Fruit fly (Drosophila melanogaster) whole organism, embryonic: ENCODE measurements around the gene CG43346.

Source experiments
- CG1024 ChIP-seq: fragments of 200-800 bp; sonication (Bioruptor generic); IDR thresholded peaks from 2 replicates; pipeline ENCODE4 v1.3.6; 2022; ENCODE audit warnings: missing biosample characterization, missing genetic modification characterization
- CG10959 ChIP-seq: fragments of 200-800 bp; sonication (Bioruptor generic); IDR thresholded peaks from 2 replicates; pipeline ENCODE4 v1.3.6; 2022; ENCODE audit warnings: missing biosample characterization, missing genetic modification characterization
- CG12299 ChIP-seq: fragments of 200-800 bp; sonication (Bioruptor generic); optimal IDR thresholded peaks from 2 replicates; lab custom pipeline; 2018; ENCODE audit warnings: missing biosample characterization, mild to moderate bottlenecking, missing genetic modification characterization
- CG13123 ChIP-seq: fragments of 200-800 bp; sonication (Bioruptor generic); optimal IDR thresholded peaks from 2 replicates; lab custom pipeline; 2016; ENCODE audit warnings: missing biosample characterization, missing genetic modification characterization
- CG13624 ChIP-seq: fragments of 200-800 bp; sonication (Bioruptor generic); optimal IDR thresholded peaks from 2 replicates; lab custom pipeline; 2016; ENCODE audit warnings: missing biosample characterization, missing genetic modification characterization
- CG14710 ChIP-seq: fragments of 200-800 bp; sonication (Bioruptor generic); optimal IDR thresholded peaks from 3 replicates; lab custom pipeline; 2019; ENCODE audit warnings: missing biosample characterization, mild to moderate bottlenecking, missing genetic modification characterization, moderate library complexity
- CG15269 ChIP-seq: fragments of 200-800 bp; sonication (Bioruptor generic); optimal IDR thresholded peaks from 2 replicates; lab custom pipeline; 2018; ENCODE audit warnings: missing biosample characterization, mild to moderate bottlenecking, missing genetic modification characterization, moderate library complexity
- CG1792 ChIP-seq: fragments of 200-800 bp; sonication (Bioruptor generic); optimal IDR thresholded peaks from 2 replicates; lab custom pipeline; 2016; ENCODE audit warnings: missing biosample characterization, missing genetic modification characterization
- CG2889 ChIP-seq: fragments of 200-800 bp; sonication (Bioruptor generic); IDR thresholded peaks from 3 replicates; pipeline ENCODE4 v1.3.6; 2022; ENCODE audit warnings: missing biosample characterization, missing genetic modification characterization
- CG5180 ChIP-seq: fragments of 200-800 bp; sonication (Bioruptor generic); optimal IDR thresholded peaks from 3 replicates; lab custom pipeline; 2017; ENCODE audit warnings: missing biosample characterization, missing genetic modification characterization, mild to moderate bottlenecking, moderate library complexity, missing genetic modification reagents
- CG6683 ChIP-seq: fragments of 200-800 bp; sonication (Bioruptor generic); optimal IDR thresholded peaks from 2 replicates; lab custom pipeline; 2017; ENCODE audit warnings: missing biosample characterization, mild to moderate bottlenecking, missing genetic modification characterization, missing genetic modification reagents
- CG8281 ChIP-seq: fragments of 200-800 bp; sonication (Bioruptor generic); optimal IDR thresholded peaks from 2 replicates; lab custom pipeline; 2018; ENCODE audit warnings: missing biosample characterization, mild to moderate bottlenecking, missing genetic modification characterization, moderate library complexity
- Chrac-16 ChIP-seq: fragments of 200-800 bp; sonication (Bioruptor generic); optimal IDR thresholded peaks from 3 replicates; lab custom pipeline; 2016; ENCODE audit warnings: missing biosample characterization, missing genetic modification characterization
- CrebB ChIP-seq: fragments of 200-800 bp; sonication (Bioruptor generic); optimal IDR thresholded peaks from 3 replicates; lab custom pipeline; 2018; ENCODE audit warnings: missing biosample characterization, mild to moderate bottlenecking, missing genetic modification characterization
- D ChIP-seq, 2 experiments: fragments of 200-800 bp in 1 of 2; fragments of >200 bp in 1 of 2; sonication (Bioruptor generic) in 1 of 2; optimal IDR thresholded peaks; 2 replicates in 1 of 2; 3 replicates in 1 of 2; lab custom pipeline; 2017; ENCODE audit warnings: mild to moderate bottlenecking in 1 of 2, missing biosample characterization in 1 of 2, missing genetic modification characterization in 1 of 2, missing genetic modification reagents in 1 of 2
- Dip2 ChIP-seq: fragments of 200-800 bp; sonication (Bioruptor generic); IDR thresholded peaks from 2 replicates; pipeline ENCODE4 v1.3.6; 2022; ENCODE audit warnings: missing biosample characterization, missing genetic modification characterization
- Fer1 ChIP-seq: fragments of 200-800 bp; sonication (Bioruptor generic); optimal IDR thresholded peaks from 2 replicates; lab custom pipeline; 2017; ENCODE audit warnings: missing biosample characterization, mild to moderate bottlenecking, missing genetic modification characterization
- HLH4C ChIP-seq: fragments of 200-800 bp; sonication (Bioruptor generic); IDR thresholded peaks from 3 replicates; pipeline ENCODE4 v1.3.6; 2022; ENCODE audit warnings: missing biosample characterization, missing genetic modification characterization; ENCODE audit not compliant: partially characterized antibody
- HmgZ ChIP-seq: fragments of 200-800 bp; sonication (Bioruptor generic); optimal IDR thresholded peaks from 2 replicates; lab custom pipeline; 2018; ENCODE audit warnings: missing biosample characterization, mild to moderate bottlenecking, missing genetic modification characterization
- Hmx ChIP-seq: fragments of 200-800 bp; sonication (Bioruptor generic); optimal IDR thresholded peaks from 2 replicates; lab custom pipeline; 2016; ENCODE audit warnings: missing biosample characterization, missing genetic modification characterization
- Mad ChIP-seq: fragments of 200-800 bp; sonication (Bioruptor generic); optimal IDR thresholded peaks from 2 replicates; lab custom pipeline; 2016; ENCODE audit warnings: missing biosample characterization, missing genetic modification characterization
- Nf-YA ChIP-seq: fragments of 200-800 bp; sonication (Bioruptor generic); IDR thresholded peaks from 2 replicates; pipeline ENCODE4 v1.3.6; 2022; ENCODE audit warnings: missing biosample characterization, missing genetic modification characterization
- TFAM ChIP-seq: fragments of 200-800 bp; sonication (Bioruptor generic); optimal IDR thresholded peaks from 2 replicates; lab custom pipeline; 2017; ENCODE audit warnings: missing biosample characterization, missing genetic modification characterization, inconsistent platforms
- YL-1 ChIP-seq: fragments of 200-800 bp; sonication (Bioruptor generic); optimal IDR thresholded peaks from 3 replicates; lab custom pipeline; 2017; ENCODE audit warnings: missing biosample characterization, mild to moderate bottlenecking, missing genetic modification characterization
- ac ChIP-seq: fragments of 200-800 bp; sonication (Bioruptor generic); optimal IDR thresholded peaks from 3 replicates; lab custom pipeline; 2017; ENCODE audit warnings: missing biosample characterization, mild to moderate bottlenecking, missing genetic modification characterization
- dysf ChIP-seq: fragments of 200-800 bp; sonication (Bioruptor generic); IDR thresholded peaks from 3 replicates; pipeline ENCODE4 v1.3.6; 2022; ENCODE audit warnings: missing biosample characterization, missing genetic modification characterization
- fd102C ChIP-seq: fragments of 200-800 bp; sonication (Bioruptor generic); optimal IDR thresholded peaks from 2 replicates; lab custom pipeline; 2018; ENCODE audit warnings: missing biosample characterization, mild to moderate bottlenecking, missing genetic modification characterization, moderate library complexity
- gfzf ChIP-seq: fragments of 200-800 bp; sonication (Bioruptor generic); optimal IDR thresholded peaks from 2 replicates; lab custom pipeline; 2016; ENCODE audit warnings: missing biosample characterization, mild to moderate bottlenecking, missing genetic modification characterization, moderate library complexity
- gt ChIP-seq: fragments of 200-800 bp; sonication (Bioruptor generic); IDR thresholded peaks from 2 replicates; pipeline ENCODE4 v1.3.6; 2022; ENCODE audit warnings: missing biosample characterization, missing genetic modification characterization
- ind ChIP-seq: fragments of 200-800 bp; sonication (Bioruptor generic); optimal IDR thresholded peaks from 3 replicates; lab custom pipeline; 2016; ENCODE audit warnings: missing biosample characterization, missing genetic modification characterization
- inv ChIP-seq: fragments of 200-800 bp; sonication (Bioruptor generic); IDR thresholded peaks from 2 replicates; pipeline ENCODE4 v1.3.6; 2022; ENCODE audit warnings: missing biosample characterization, missing genetic modification characterization; ENCODE audit not compliant: partially characterized antibody
- jigr1 ChIP-seq: fragments of 200-800 bp; sonication (Bioruptor generic); IDR thresholded peaks from 3 replicates; pipeline ENCODE4 v1.3.6; 2022; ENCODE audit warnings: missing biosample characterization, missing genetic modification characterization
- jumu ChIP-seq: fragments of 200-800 bp; sonication (Bioruptor generic); optimal IDR thresholded peaks from 3 replicates; lab custom pipeline; 2016; ENCODE audit warnings: missing biosample characterization, missing genetic modification characterization
- luna ChIP-seq: fragments of 200-800 bp; sonication (Bioruptor generic); optimal IDR thresholded peaks from 2 replicates; lab custom pipeline; 2016; ENCODE audit warnings: missing biosample characterization, missing genetic modification characterization
- nmo ChIP-seq: fragments of 200-800 bp; sonication (Bioruptor generic); optimal IDR thresholded peaks from 2 replicates; lab custom pipeline; 2018; ENCODE audit warnings: missing biosample characterization, mild to moderate bottlenecking, missing genetic modification characterization, moderate library complexity
- odd ChIP-seq: fragments of 200-800 bp; sonication (Bioruptor generic); optimal IDR thresholded peaks from 2 replicates; lab custom pipeline; 2017; ENCODE audit warnings: missing biosample characterization, mild to moderate bottlenecking, missing genetic modification characterization
- p53 ChIP-seq: fragments of 200-800 bp; sonication (Bioruptor generic); optimal IDR thresholded peaks from 2 replicates; lab custom pipeline; 2016; ENCODE audit warnings: missing biosample characterization, missing genetic modification characterization
- pb ChIP-seq: fragments of 200-800 bp; sonication (Bioruptor generic); optimal IDR thresholded peaks from 3 replicates; lab custom pipeline; 2016; ENCODE audit warnings: missing biosample characterization, missing genetic modification characterization
- phol ChIP-seq: fragments of 200-800 bp; sonication (Bioruptor generic); optimal IDR thresholded peaks from 3 replicates; lab custom pipeline; 2018; ENCODE audit warnings: missing biosample characterization, mild to moderate bottlenecking, missing genetic modification characterization, moderate library complexity
- pum ChIP-seq: fragments of 200-800 bp; sonication (Bioruptor generic); optimal IDR thresholded peaks from 2 replicates; lab custom pipeline; 2016; ENCODE audit warnings: missing biosample characterization, missing genetic modification characterization
- pzg ChIP-seq: fragments of 200-800 bp; sonication (Bioruptor generic); optimal IDR thresholded peaks from 3 replicates; lab custom pipeline; 2018; ENCODE audit warnings: missing biosample characterization, mild to moderate bottlenecking, missing genetic modification characterization, moderate library complexity
- schlank ChIP-seq: fragments of 200-800 bp; sonication (Bioruptor generic); optimal IDR thresholded peaks from 2 replicates; lab custom pipeline; 2018; ENCODE audit warnings: missing biosample characterization, mild to moderate bottlenecking, missing genetic modification characterization
- sna ChIP-seq: fragments of 200-800 bp; sonication (Bioruptor generic); IDR thresholded peaks from 2 replicates; pipeline ENCODE4 v1.3.6; 2022; ENCODE audit warnings: missing biosample characterization, missing genetic modification characterization; ENCODE audit not compliant: partially characterized antibody
- sr ChIP-seq: fragments of 200-800 bp; sonication (Bioruptor generic); IDR thresholded peaks from 3 replicates; pipeline ENCODE4 v1.3.6; 2022; ENCODE audit warnings: missing biosample characterization, missing genetic modification characterization
- ssp ChIP-seq: fragments of 200-800 bp; sonication (Bioruptor generic); IDR thresholded peaks from 2 replicates; pipeline ENCODE4 v1.3.6; 2022; ENCODE audit warnings: missing biosample characterization, missing genetic modification characterization
- tgo ChIP-seq: fragments of 200-800 bp; sonication (Bioruptor generic); IDR thresholded peaks from 3 replicates; pipeline ENCODE4 v1.3.6; 2022; ENCODE audit warnings: missing biosample characterization, missing genetic modification characterization
- tll ChIP-seq, 2 experiments: fragments of 200-800 bp in 1 of 2; fragments of >200 bp in 1 of 2; sonication (Bioruptor generic) in 1 of 2; optimal IDR thresholded peaks; 2 replicates each; lab custom pipeline; 2017 to 2019; ENCODE audit warnings: missing biosample characterization in 2 of 2, missing genetic modification characterization in 2 of 2, mild to moderate bottlenecking in 1 of 2, moderate library complexity in 1 of 2
- tx ChIP-seq: fragments of 200-800 bp; sonication (Bioruptor generic); optimal IDR thresholded peaks from 2 replicates; lab custom pipeline; 2016; ENCODE audit warnings: missing biosample characterization, missing genetic modification characterization
- yki ChIP-seq: fragments of >200 bp; optimal IDR thresholded peaks from 3 replicates; lab custom pipeline; 2018
- z ChIP-seq: fragments of 200-800 bp; sonication (Bioruptor generic); IDR thresholded peaks from 3 replicates; pipeline ENCODE4 v1.3.6; 2022; ENCODE audit warnings: missing biosample characterization, missing genetic modification characterization
- zfh1 ChIP-seq: fragments of 200-800 bp; sonication (Bioruptor generic); IDR thresholded peaks from 3 replicates; pipeline ENCODE4 v1.3.6; 2022; ENCODE audit warnings: missing biosample characterization, missing genetic modification characterization

CG43346 gene

dm6 chr2L:21149053-21149452 lies 19.3 kb downstream of the CG43346 start (continued):
- peak; percentile 60 for TF ChIP-seq nmo (GFP tag; lab: Kevin White, UChicago)
- TF ChIP-seq zfh1 (GFP tag; lab: Robert Waterston, UW), result 0 out of 3 replicates have a peak, but pooled peaks have one; percentile 43
- 0 out of 2 replicates have a peak, but pooled peaks have one; percentile 24 for TF ChIP-seq inv (GFP tag; lab: Robert Waterston, UW)
- TF ChIP-seq pb, result no peak
- no peak for TF ChIP-seq CG2889
- TF ChIP-seq jumu (GFP tag; lab: Kevin White, UChicago), result no peak
- TF ChIP-seq CG1792, result no peak
- no peak for TF ChIP-seq gt
- TF ChIP-seq Nf-YA (GFP tag; lab: Robert Waterston, UW), result no peak; the same call in 1 of the 2 replicates
- peak; percentile 70 for TF ChIP-seq CG15269 (tag; lab: Kevin White, UChicago)
- TF ChIP-seq ind (GFP tag; lab: Kevin White, UChicago), result peak; percentile 33
- peak; percentile 42 for TF ChIP-seq Fer1 (GFP tag; lab: Kevin White, UChicago)
- TF ChIP-seq schlank (tag; lab: Kevin White, UChicago), result no peak
- TF ChIP-seq D (optimal IDR thresholded peaks at IDR 0.05; lab: Kevin White, UChicago), result no peak
- TF ChIP-seq D (GFP tag; optimal IDR thresholded peaks at IDR 0.05; lab: Kevin White, UChicago), result no peak
- TF ChIP-seq Chrac-16 (GFP tag; lab: Kevin White, UChicago), result peak; percentile 1
- no peak for TF ChIP-seq tll (GFP tag; optimal IDR thresholded peaks at IDR 0.05; lab: Kevin White, UChicago)
- TF ChIP-seq HmgZ (tag; lab: Kevin White, UChicago), result peak; percentile 50
- TF ChIP-seq TFAM (GFP tag; lab: Kevin White, UChicago), result no peak
- TF ChIP-seq ssp (GFP tag; lab: Robert Waterston, UW), result peak; percentile 53
- no peak for TF ChIP-seq YL-1
- TF ChIP-seq odd (GFP tag; lab: Kevin White, UChicago), result no peak
- TF ChIP-seq CG14710 (tag; lab: Kevin White, UChicago), result peak; percentile 57
- TF ChIP-seq HLH4C, result peak; percentile 76
- TF ChIP-seq Hmx, result no peak
- TF ChIP-seq ac (GFP tag; lab: Kevin White, UChicago), result no peak
- no peak for TF ChIP-seq p53 (GFP tag; lab: Kevin White, UChicago)
- TF ChIP-seq tx (GFP tag; lab: Kevin White, UChicago), result no peak
- TF ChIP-seq yki, result no peak
- no peak for TF ChIP-seq sr
- TF ChIP-seq CG13123, result peak; percentile 9
- peak; percentile 71 for TF ChIP-seq pzg (GFP tag; lab: Kevin White, UChicago)
- no peak for TF ChIP-seq CrebB (tag; lab: Kevin White, UChicago)
- TF ChIP-seq CG10959, result no peak
- TF ChIP-seq phol, result peak; percentile 55
- TF ChIP-seq luna (GFP tag; lab: Kevin White, UChicago), result no peak
- TF ChIP-seq jigr1 (GFP tag; lab: Robert Waterston, UW), result no peak
- TF ChIP-seq gfzf (GFP tag; lab: Kevin White, UChicago), result no peak
- TF ChIP-seq CG5180 (GFP tag; lab: Kevin White, UChicago), result no peak
- peak; percentile 42; the same call in 1 of the 3 replicates for TF ChIP-seq tgo (GFP tag; lab: Robert Waterston, UW)
- no peak for TF ChIP-seq CG8281
- peak; percentile 33 for TF ChIP-seq CG12299
- TF ChIP-seq Mad (GFP tag; lab: Kevin White, UChicago), result no peak
- no peak for TF ChIP-seq CG6683
- peak; percentile 73 for TF ChIP-seq dysf (GFP tag; lab: Robert Waterston, UW)
- no peak for TF ChIP-seq z (GFP tag; lab: Robert Waterston, UW)
- TF ChIP-seq pum (GFP tag; lab: Kevin White, UChicago), result peak; percentile 12
- no peak for TF ChIP-seq Dip2 (GFP tag; lab: Robert Waterston, UW)
- no peak for TF ChIP-seq CG1024 (GFP tag; lab: Robert Waterston, UW)
- TF ChIP-seq sna, result no peak; the same call in 1 of the 2 replicates
- no peak for TF ChIP-seq CG13624
- TF ChIP-seq fd102C (GFP tag; lab: Kevin White, UChicago), result no peak
